Worm (Caenorhabditis elegans) whole organism, young adult: Measurements from ENCODE around the gene srx-59.

ENCODE experiments used
- B0336.3 ChIP-seq: fragments of 200-800 bp; sonication (Bioruptor generic); IDR thresholded peaks from 2 replicates; pipeline ENCODE4 v1.3.6; 2022; ENCODE audit warnings: missing genetic modification characterization, missing compliant biosample characterization
- C17E4.6 ChIP-seq: fragments of 200-800 bp; sonication (Bioruptor generic); IDR thresholded peaks from 2 replicates; pipeline ENCODE4 v1.3.6; 2022; ENCODE audit warnings: missing genetic modification reagents, missing genetic modification characterization, missing compliant biosample characterization
- D2030.7 ChIP-seq: fragments of 200-800 bp; sonication (Bioruptor generic); IDR thresholded peaks from 2 replicates; pipeline ENCODE4 v1.3.6; 2022; ENCODE audit warnings: missing genetic modification reagents, missing genetic modification characterization, missing compliant biosample characterization
- F10E7.11 ChIP-seq: sonication (generic microtip); optimal IDR thresholded peaks from 2 replicates; lab custom pipeline; 2017; ENCODE audit warnings: mild to moderate bottlenecking, missing genetic modification characterization, moderate library complexity, missing compliant biosample characterization
- F52B5.7 ChIP-seq: sonication (generic microtip); optimal IDR thresholded peaks from 2 replicates; lab custom pipeline; 2016; ENCODE audit warnings: mild to moderate bottlenecking, missing genetic modification characterization, missing compliant biosample characterization
- F57C9.4 ChIP-seq: sonication (generic microtip); optimal IDR thresholded peaks from 2 replicates; lab custom pipeline; 2017; ENCODE audit warnings: mild to moderate bottlenecking, missing genetic modification characterization, missing compliant biosample characterization
- Y53G8AR.9 ChIP-seq: fragments of 200-800 bp; sonication (Bioruptor generic); conservative IDR thresholded peaks from 2 replicates; pipeline ENCODE4 v1.3.6; 2022; ENCODE audit warnings: missing genetic modification reagents, missing genetic modification characterization, missing compliant biosample characterization
- Y95B8A.8 ChIP-seq: fragments of 200-800 bp; sonication (Bioruptor generic); IDR thresholded peaks from 2 replicates; pipeline ENCODE4 v1.3.6; 2022; ENCODE audit warnings: missing genetic modification reagents, missing genetic modification characterization, missing compliant biosample characterization
- atf-7 ChIP-seq: sonication (generic microtip); optimal IDR thresholded peaks from 2 replicates; lab custom pipeline; 2017; ENCODE audit warnings: mild to moderate bottlenecking, missing genetic modification characterization, missing compliant biosample characterization
- attf-3 ChIP-seq: fragments of 200-800 bp; sonication (Bioruptor generic); conservative IDR thresholded peaks from 2 replicates; pipeline ENCODE4 v1.3.6; 2022; ENCODE audit warnings: missing genetic modification reagents, missing genetic modification characterization, missing compliant biosample characterization
- ceh-40 ChIP-seq: fragments of 200-800 bp; sonication (Bioruptor generic); IDR thresholded peaks from 2 replicates; pipeline ENCODE4 v1.3.6; 2022; ENCODE audit warnings: missing genetic modification characterization, missing compliant biosample characterization
- ceh-58 ChIP-seq: fragments of 200-800 bp; sonication (Bioruptor generic); IDR thresholded peaks from 2 replicates; pipeline ENCODE4 v1.3.6; 2022; ENCODE audit warnings: missing genetic modification characterization, missing compliant biosample characterization
- ceh-79 ChIP-seq: sonication (generic microtip); optimal IDR thresholded peaks from 2 replicates; lab custom pipeline; 2017; ENCODE audit warnings: mild to moderate bottlenecking, missing genetic modification characterization, missing compliant biosample characterization
- chd-7 ChIP-seq: sonication (generic microtip); optimal IDR thresholded peaks from 2 replicates; lab custom pipeline; 2016; ENCODE audit warnings: mild to moderate bottlenecking, missing genetic modification characterization, moderate library complexity, missing compliant biosample characterization
- die-1 ChIP-seq: sonication (generic microtip); optimal IDR thresholded peaks from 2 replicates; lab custom pipeline; 2016; ENCODE audit warnings: missing genotype, mild to moderate bottlenecking, missing genetic modification characterization, missing compliant biosample characterization
- egl-44 ChIP-seq: fragments of 200-800 bp; sonication (Bioruptor generic); IDR thresholded peaks from 2 replicates; pipeline ENCODE4 v1.3.6; 2022; ENCODE audit warnings: missing genetic modification reagents, missing genetic modification characterization, missing compliant biosample characterization
- hlh-26 ChIP-seq: fragments of 200-800 bp; sonication (Bioruptor generic); conservative IDR thresholded peaks from 2 replicates; pipeline ENCODE4 v1.3.6; 2022; ENCODE audit warnings: missing genetic modification reagents, missing genetic modification characterization, missing compliant biosample characterization
- let-526 ChIP-seq: fragments of 200-800 bp; sonication (Bioruptor generic); IDR thresholded peaks from 2 replicates; pipeline ENCODE4 v1.3.6; 2022; ENCODE audit warnings: missing genetic modification reagents, missing genetic modification characterization, missing compliant biosample characterization
- let-607 ChIP-seq, 2 experiments: fragments of 200-800 bp in 1 of 2; sonication (Bioruptor generic) in 1 of 2; sonication (generic microtip) in 1 of 2; optimal IDR thresholded peaks; 2 replicates each; lab custom pipeline; 2016 to 2018; ENCODE audit warnings: mild to moderate bottlenecking in 2 of 2, missing compliant biosample characterization in 2 of 2, missing genetic modification characterization in 2 of 2, moderate library complexity in 2 of 2, missing genotype in 1 of 2
- lin-35 ChIP-seq, 3 experiments: fragments of 150-350 bp in 2 of 3; sonication (generic microtip) in 1 of 3; optimal IDR thresholded peaks; 2 replicates each; lab custom pipeline; 2014 to 2018; ENCODE audit warnings: missing biosample characterization in 3 of 3, missing genetic modification characterization in 3 of 3, missing genetic modification reagents in 3 of 3
- lsl-1 ChIP-seq: fragments of 200-800 bp; sonication (Bioruptor generic); optimal IDR thresholded peaks from 2 replicates; lab custom pipeline; 2018; ENCODE audit warnings: mild to moderate bottlenecking, missing genetic modification characterization, moderate library complexity, missing compliant biosample characterization
- madf-6 ChIP-seq: fragments of 200-800 bp; sonication (Bioruptor generic); IDR thresholded peaks from 2 replicates; pipeline ENCODE4 v1.3.6; 2022; ENCODE audit warnings: missing genetic modification reagents, missing genetic modification characterization, missing compliant biosample characterization
- nhr-90 ChIP-seq: sonication (generic microtip); optimal IDR thresholded peaks from 2 replicates; lab custom pipeline; 2016; ENCODE audit warnings: missing genotype, mild to moderate bottlenecking, missing genetic modification characterization, missing compliant biosample characterization
- pbrm-1 ChIP-seq: fragments of 200-800 bp; sonication (Bioruptor generic); IDR thresholded peaks from 2 replicates; pipeline ENCODE4 v1.3.6; 2022; ENCODE audit warnings: missing genetic modification reagents, missing genetic modification characterization, missing compliant biosample characterization
- rcor-1 ChIP-seq: fragments of 200-800 bp; sonication (Bioruptor generic); IDR thresholded peaks from 2 replicates; pipeline ENCODE4 v1.3.6; 2022; ENCODE audit warnings: missing genetic modification reagents, missing genetic modification characterization, missing compliant biosample characterization
- sea-2 ChIP-seq: fragments of 200-800 bp; sonication (Bioruptor generic); IDR thresholded peaks from 2 replicates; pipeline ENCODE4 v1.3.6; 2022; ENCODE audit warnings: missing genetic modification characterization, missing compliant biosample characterization
- snpc-1.1 ChIP-seq: sonication (generic microtip); optimal IDR thresholded peaks from 2 replicates; lab custom pipeline; 2017; ENCODE audit warnings: missing genetic modification characterization, mild to moderate bottlenecking, missing compliant biosample characterization, antibody characterized with exemption, moderate library complexity, missing genotype, missing genetic modification reagents; ENCODE audit not compliant: insufficient read depth
- somi-1 ChIP-seq: fragments of 200-800 bp; sonication (Bioruptor generic); optimal IDR thresholded peaks from 2 replicates; lab custom pipeline; 2018; ENCODE audit warnings: mild to moderate bottlenecking, missing genetic modification characterization, missing compliant biosample characterization
- sptf-2 ChIP-seq: fragments of 200-800 bp; sonication (Bioruptor generic); optimal IDR thresholded peaks from 2 replicates; lab custom pipeline; 2018; ENCODE audit warnings: mild to moderate bottlenecking, missing genetic modification characterization, missing compliant biosample characterization
- tbx-9 ChIP-seq: sonication (generic microtip); optimal IDR thresholded peaks from 2 replicates; lab custom pipeline; 2016; ENCODE audit warnings: borderline replicate concordance, missing genetic modification characterization, inconsistent platforms, missing compliant biosample characterization
- tlf-1 ChIP-seq: fragments of 200-800 bp; sonication (Bioruptor generic); optimal IDR thresholded peaks from 2 replicates; lab custom pipeline; 2018; ENCODE audit warnings: mild to moderate bottlenecking, missing genetic modification characterization, missing compliant biosample characterization
- unc-130 ChIP-seq: sonication (generic microtip); optimal IDR thresholded peaks from 2 replicates; lab custom pipeline; 2016; ENCODE audit warnings: missing genetic modification reagents, missing genetic modification characterization, missing compliant biosample characterization
- unc-62 ChIP-seq: fragments of 150-350 bp; optimal IDR thresholded peaks from 2 replicates; lab custom pipeline; 2014; ENCODE audit warnings: missing biosample characterization, missing genetic modification reagents, missing genetic modification characterization
- ztf-26 ChIP-seq: sonication (generic microtip); optimal IDR thresholded peaks from 2 replicates; lab custom pipeline; 2017; ENCODE audit warnings: missing genetic modification characterization, missing compliant biosample characterization
- ztf-28 ChIP-seq: fragments of 200-800 bp; sonication (Bioruptor generic); IDR thresholded peaks from 2 replicates; pipeline ENCODE4 v1.3.6; 2022; ENCODE audit warnings: missing genetic modification reagents, missing genetic modification characterization, missing compliant biosample characterization
- ztf-3 ChIP-seq: fragments of 200-800 bp; sonication (Bioruptor generic); optimal IDR thresholded peaks from 2 replicates; lab custom pipeline; 2018; ENCODE audit warnings: mild to moderate bottlenecking, missing genetic modification characterization, missing compliant biosample characterization
- ztf-6 ChIP-seq: fragments of 200-800 bp; sonication (Bioruptor generic); IDR thresholded peaks from 2 replicates; pipeline ENCODE4 v1.3.6; 2022; ENCODE audit warnings: missing genetic modification reagents, missing genetic modification characterization, missing compliant biosample characterization

srx-59 gene

DNA sequence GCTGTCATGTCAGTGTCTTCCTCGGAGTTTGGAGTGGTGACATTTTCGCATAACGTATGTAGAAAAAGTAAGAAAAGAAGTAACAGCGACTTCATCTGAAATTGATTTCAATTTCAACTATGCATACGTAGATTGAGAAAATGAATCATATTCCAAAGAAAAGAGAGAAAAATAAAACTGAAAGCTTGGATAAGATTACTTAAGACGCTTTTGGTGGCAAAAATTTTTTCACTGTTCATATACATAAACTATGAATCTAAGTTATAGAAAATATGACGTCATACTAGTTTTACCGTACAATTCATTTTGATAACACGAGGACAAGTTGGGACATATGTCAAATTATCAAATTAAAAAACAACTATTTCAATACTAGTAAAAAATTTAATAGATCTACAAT lies 37.5 kb upstream of the srx-59 start, which contains the start of gene lipl-6:
lipl-6 (minus strand) TSS at position 101 of the 400 bp plus-strand sequence.
- TF ChIP-seq D2030.7 (GFP tag; lab: Robert Waterston, UW) (no peak), atf-7 (tag; lab: Kevin White, UChicago) (no peak), sptf-2 (no peak), madf-6 (no peak), ztf-6 (GFP tag; lab: Robert Waterston, UW) (no peak), B0336.3 (GFP tag; lab: Robert Waterston, UW) (no peak), ztf-26 (no peak), F57C9.4 (tag; lab: Kevin White, UChicago) (no peak), attf-3 (GFP tag; lab: Robert Waterston, UW) (no peak), ceh-79 (tag; lab: Kevin White, UChicago) (no peak), snpc-1.1 (tag; lab: Kevin White, UChicago) (no peak), Y95B8A.8 (GFP tag; lab: Robert Waterston, UW) (no peak), unc-62 (GFP tag; lab: Kevin White, UChicago) (no peak), pbrm-1 (GFP tag; lab: Robert Waterston, UW) (no peak), sea-2 (GFP tag; lab: Robert Waterston, UW) (no peak), rcor-1 (GFP tag; lab: Robert Waterston, UW) (no peak), unc-130 (no peak), ztf-28 (GFP tag; lab: Robert Waterston, UW) (no peak), hlh-26 (GFP tag; lab: Robert Waterston, UW) (no peak), ztf-3 (GFP tag; lab: Kevin White, UChicago) (no peak)
- TF ChIP-seq, all 124 proteins: peak for 0

DNA sequence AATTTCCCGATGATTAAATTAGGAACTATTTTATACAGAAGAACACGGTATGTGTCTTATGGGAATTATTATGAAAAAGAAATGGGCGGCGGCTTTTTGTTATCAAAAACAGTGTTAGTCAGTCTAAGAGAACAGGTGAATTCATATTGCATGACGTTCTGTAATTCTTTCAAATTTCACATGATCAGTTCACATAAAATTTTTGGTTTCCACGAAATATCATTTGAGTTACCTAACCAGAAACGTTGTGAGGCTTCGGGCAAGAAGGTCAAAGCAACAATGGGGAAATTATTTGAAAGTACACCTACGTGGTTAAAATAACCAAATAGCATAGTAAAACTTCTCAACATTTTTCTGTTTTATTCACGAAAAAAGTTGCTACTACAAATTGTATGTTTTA lies 35.8 kb upstream of the srx-59 start, which contains the start of gene Y57E12B.10:
Y57E12B.10 (minus strand) TSS at position 101 of the 400 bp plus-strand sequence.
- TF ChIP-seq nhr-90, result no peak
- TF ChIP-seq sea-2 (GFP tag; lab: Robert Waterston, UW), result no peak
- TF ChIP-seq ceh-40, result no peak
- TF ChIP-seq C17E4.6 (GFP tag; lab: Robert Waterston, UW), result no peak
- no peak for TF ChIP-seq attf-3 (GFP tag; lab: Robert Waterston, UW)
- no peak for TF ChIP-seq egl-44
- TF ChIP-seq somi-1 (GFP tag; lab: Kevin White, UChicago), result no peak
- no peak for TF ChIP-seq chd-7 (tag; lab: Kevin White, UChicago)
- TF ChIP-seq ceh-58 (GFP tag; lab: Robert Waterston, UW), result no peak
- TF ChIP-seq lsl-1 (GFP tag; lab: Kevin White, UChicago), result no peak
- TF ChIP-seq die-1 (tag; lab: Kevin White, UChicago), result no peak
- no peak for TF ChIP-seq F52B5.7 (tag; lab: Kevin White, UChicago)
- TF ChIP-seq let-526, result no peak
- no peak for TF ChIP-seq B0336.3 (GFP tag; lab: Robert Waterston, UW)
- TF ChIP-seq Y53G8AR.9 (GFP tag; lab: Robert Waterston, UW), result no peak
- no peak for TF ChIP-seq hlh-26 (GFP tag; lab: Robert Waterston, UW)
- TF ChIP-seq tlf-1 (GFP tag; lab: Kevin White, UChicago), result no peak
- TF ChIP-seq tbx-9, result no peak
- TF ChIP-seq F10E7.11 (tag; lab: Kevin White, UChicago), result no peak

DNA sequence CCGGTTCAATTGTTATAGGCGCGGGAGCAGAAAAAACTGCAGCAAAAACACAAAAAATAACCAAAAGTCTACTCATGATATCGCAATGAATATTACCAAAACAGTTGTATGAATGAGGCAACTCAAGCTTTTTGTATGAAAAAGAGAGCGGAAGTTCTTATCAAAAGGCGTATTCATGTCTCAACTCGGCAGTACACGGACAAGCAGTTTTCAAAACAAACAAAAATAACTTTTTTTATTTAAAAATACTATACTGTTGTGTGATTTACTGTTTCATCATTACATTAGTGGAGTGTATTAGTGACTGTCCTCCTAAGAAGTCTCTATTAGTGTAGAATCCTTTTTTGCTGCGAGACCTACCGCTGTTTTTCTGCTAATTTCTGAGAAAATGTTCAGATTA lies 24.2 kb upstream of the srx-59 start, which contains the start of gene Y57E12B.4:
Y57E12B.4 (minus strand) TSS at position 101 of the 400 bp plus-strand sequence.
- no peak for TF ChIP-seq lin-35 (GFP tag; optimal IDR thresholded peaks at IDR 0.05; lab: Kevin White, UChicago)
- TF ChIP-seq let-607 (tag; optimal IDR thresholded peaks at IDR 0.05; lab: Kevin White, UChicago), result no peak
